Worm (Caenorhabditis elegans): ENCODE results near the gene K12H4.7.

- TF ChIP-seq elt-3 (tag; optimal IDR thresholded peaks at IDR 0.05): no peak
- TF ChIP-seq lin-39 (tag; optimal IDR thresholded peaks at IDR 0.05): no peak
- TF ChIP-seq dmd-4 (tag; optimal IDR thresholded peaks at IDR 0.05): no peak
- no peak for TF ChIP-seq nhr-77 (tag; optimal IDR thresholded peaks at IDR 0.05)
- no peak for TF ChIP-seq nhr-25 (tag; optimal IDR thresholded peaks at IDR 0.05)
- no peak for TF ChIP-seq ztf-1 (GFP tag; conservative IDR thresholded peaks at IDR 0.05)
These were observed 19.9 kb downstream of the K12H4.7 start, which contains the start of gene F44B9.9 for ce11 chrIII:8030963-8031362.

Data from whole organism, L2 larva.